Worm (Caenorhabditis elegans) whole organism, mixed stage, embryonic: ENCODE results near the gene sup-9.

Experiments used
- ceh-39 ChIP-seq: fragments of 150-350 bp; optimal IDR thresholded peaks from 2 replicates; lab custom pipeline; 2014; ENCODE audit warnings: missing biosample characterization, missing genetic modification characterization
- hlh-1 ChIP-seq: fragments of 150-350 bp; optimal IDR thresholded peaks from 2 replicates; lab custom pipeline; 2014; ENCODE audit warnings: missing biosample characterization, missing genetic modification reagents, missing genetic modification characterization
- unc-39 ChIP-seq: fragments of 150-350 bp; optimal IDR thresholded peaks from 2 replicates; lab custom pipeline; 2014; ENCODE audit warnings: missing biosample characterization, missing genetic modification characterization
- unc-62 ChIP-seq: fragments of 150-350 bp; optimal IDR thresholded peaks from 2 replicates; lab custom pipeline; 2014; ENCODE audit warnings: missing biosample characterization, missing genetic modification reagents, missing genetic modification characterization

DNA sequence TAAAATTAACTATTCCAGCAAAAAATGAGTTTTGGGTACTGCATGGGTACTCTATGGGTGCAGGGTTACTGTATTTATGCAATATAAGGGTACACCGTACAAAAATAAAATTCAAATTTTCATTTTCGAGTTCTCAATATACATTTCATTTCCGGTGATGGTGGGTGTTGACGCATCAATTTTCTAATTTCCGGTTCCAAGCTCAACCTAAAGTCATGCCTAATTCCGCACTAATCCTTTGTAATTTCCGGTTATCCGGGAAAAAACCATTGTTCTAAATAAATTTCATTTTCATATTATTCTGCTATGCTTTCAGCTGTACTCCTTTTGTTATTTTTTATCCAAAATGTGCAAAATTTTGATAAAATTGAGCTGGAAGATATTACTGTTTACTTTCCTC is 27.5 kb downstream of the sup-9 start, which contains the start of gene gcy-21:
- no peak for TF ChIP-seq ceh-39 (tag; lab: Kevin White, UChicago)
- TF ChIP-seq unc-39 (tag; lab: Kevin White, UChicago) = no peak
- TF ChIP-seq unc-62 (GFP tag; lab: Kevin White, UChicago) = no peak
- no peak for TF ChIP-seq hlh-1 (tag; lab: Kevin White, UChicago)
